Fruit fly (Drosophila melanogaster) whole organism, embryonic: ENCODE measurements around the gene cv-c.

Experiments used
- Antp ChIP-seq: fragments of 200-800 bp; sonication (Bioruptor generic); optimal IDR thresholded peaks from 3 replicates; lab custom pipeline; 2016; ENCODE audit warnings: missing biosample characterization, missing genetic modification characterization
- Awh ChIP-seq: fragments of 200-800 bp; sonication (Bioruptor generic); IDR thresholded peaks from 2 replicates; pipeline ENCODE4, ENCODE4 v1.3.6; 2022; ENCODE audit warnings: missing biosample characterization, missing genetic modification characterization
- Blimp-1 ChIP-seq: fragments of 200-800 bp; sonication (Bioruptor generic); optimal IDR thresholded peaks from 3 replicates; lab custom pipeline; 2018; ENCODE audit warnings: missing biosample characterization, missing genetic modification characterization, mild to moderate bottlenecking, moderate library complexity, missing genetic modification reagents
- Bteb2 ChIP-seq: fragments of 200-800 bp; sonication (Bioruptor generic); optimal IDR thresholded peaks from 2 replicates; lab custom pipeline; 2016; ENCODE audit warnings: missing biosample characterization, missing genetic modification characterization
- CG10209 ChIP-seq: fragments of 200-800 bp; sonication (Bioruptor generic); optimal IDR thresholded peaks from 3 replicates; lab custom pipeline; 2017; ENCODE audit warnings: missing biosample characterization, mild to moderate bottlenecking, missing genetic modification characterization, missing genetic modification reagents
- CG10462 ChIP-seq: fragments of 200-800 bp; sonication (Bioruptor generic); optimal IDR thresholded peaks from 2 replicates; lab custom pipeline; 2016; ENCODE audit warnings: missing biosample characterization, missing genetic modification characterization
- CG12104 ChIP-seq: fragments of 200-800 bp; sonication (Bioruptor generic); optimal IDR thresholded peaks from 3 replicates; lab custom pipeline; 2016; ENCODE audit warnings: missing biosample characterization, missing genetic modification characterization
- CG12391 ChIP-seq: fragments of 200-800 bp; sonication (Bioruptor generic); optimal IDR thresholded peaks from 3 replicates; lab custom pipeline; 2018; ENCODE audit warnings: missing biosample characterization, mild to moderate bottlenecking, missing genetic modification characterization, moderate library complexity
- CG15269 ChIP-seq: fragments of 200-800 bp; sonication (Bioruptor generic); optimal IDR thresholded peaks from 2 replicates; lab custom pipeline; 2018; ENCODE audit warnings: missing biosample characterization, mild to moderate bottlenecking, missing genetic modification characterization, moderate library complexity
- CG1792 ChIP-seq: fragments of 200-800 bp; sonication (Bioruptor generic); optimal IDR thresholded peaks from 2 replicates; lab custom pipeline; 2016; ENCODE audit warnings: missing biosample characterization, missing genetic modification characterization
- CG18011 ChIP-seq: fragments of 200-800 bp; sonication (Bioruptor generic); optimal IDR thresholded peaks from 2 replicates; lab custom pipeline; 2017; ENCODE audit warnings: missing biosample characterization, missing genetic modification characterization, mild to moderate bottlenecking, moderate library complexity, missing genotype
- CG2202 ChIP-seq: fragments of 200-800 bp; sonication (Bioruptor generic); optimal IDR thresholded peaks from 2 replicates; lab custom pipeline; 2018; ENCODE audit warnings: missing biosample characterization, mild to moderate bottlenecking, missing genetic modification characterization
- CG31224 ChIP-seq: fragments of 200-800 bp; sonication (Bioruptor generic); IDR thresholded peaks from 2 replicates; pipeline ENCODE4 v1.3.6; 2022; ENCODE audit warnings: missing biosample characterization, missing genetic modification characterization
- CG32532 ChIP-seq: fragments of 200-800 bp; sonication (Bioruptor generic); IDR thresholded peaks from 2 replicates; pipeline ENCODE4 v1.3.6; 2022; ENCODE audit warnings: missing biosample characterization, missing genetic modification characterization
- CG3281 ChIP-seq: fragments of 200-800 bp; sonication (Bioruptor generic); optimal IDR thresholded peaks from 3 replicates; lab custom pipeline; 2017; ENCODE audit warnings: missing biosample characterization, mild to moderate bottlenecking, missing genetic modification characterization
- CG3407 ChIP-seq: fragments of 200-800 bp; sonication (Bioruptor generic); optimal IDR thresholded peaks from 2 replicates; lab custom pipeline; 2018; ENCODE audit warnings: missing biosample characterization, mild to moderate bottlenecking, missing genetic modification characterization
- CG4360 ChIP-seq: fragments of 200-800 bp; sonication (Bioruptor generic); IDR thresholded peaks from 2 replicates; pipeline ENCODE4 v1.3.6; 2022; ENCODE audit warnings: missing biosample characterization, missing genetic modification characterization
- CG6272 ChIP-seq: fragments of 200-800 bp; sonication (Bioruptor generic); IDR thresholded peaks from 2 replicates; pipeline ENCODE4 v1.3.6; 2022; ENCODE audit warnings: missing biosample characterization, missing genetic modification characterization
- CG6654 ChIP-seq: fragments of 200-800 bp; sonication (Bioruptor generic); optimal IDR thresholded peaks from 2 replicates; lab custom pipeline; 2017; ENCODE audit warnings: missing biosample characterization, mild to moderate bottlenecking, missing genetic modification characterization
- CG7271 ChIP-seq: fragments of 200-800 bp; sonication (Bioruptor generic); optimal IDR thresholded peaks from 2 replicates; lab custom pipeline; 2018; ENCODE audit warnings: missing biosample characterization, mild to moderate bottlenecking, missing genetic modification characterization, moderate library complexity
- CG8478 ChIP-seq: fragments of >200 bp; optimal IDR thresholded peaks from 2 replicates; lab custom pipeline; 2018
- CG9932 ChIP-seq: fragments of 200-800 bp; sonication (Bioruptor generic); IDR thresholded peaks from 2 replicates; pipeline ENCODE4 v1.3.6; 2022; ENCODE audit warnings: missing biosample characterization, missing genetic modification characterization
- Dip2 ChIP-seq: fragments of 200-800 bp; sonication (Bioruptor generic); IDR thresholded peaks from 2 replicates; pipeline ENCODE4 v1.3.6; 2022; ENCODE audit warnings: missing biosample characterization, missing genetic modification characterization
- Drgx ChIP-seq: fragments of 200-800 bp; sonication (Bioruptor generic); IDR thresholded peaks from 2 replicates; pipeline ENCODE4 v1.3.6; 2022; ENCODE audit warnings: missing biosample characterization, missing genetic modification characterization
- Fer3 ChIP-seq: fragments of 200-800 bp; sonication (Bioruptor generic); optimal IDR thresholded peaks from 2 replicates; lab custom pipeline; 2018; ENCODE audit warnings: missing biosample characterization, mild to moderate bottlenecking, missing genetic modification characterization, moderate library complexity
- HLH4C ChIP-seq: fragments of 200-800 bp; sonication (Bioruptor generic); IDR thresholded peaks from 3 replicates; pipeline ENCODE4 v1.3.6; 2022; ENCODE audit warnings: missing biosample characterization, missing genetic modification characterization; ENCODE audit not compliant: partially characterized antibody
- HLH54F ChIP-seq: fragments of 200-800 bp; sonication (Bioruptor generic); optimal IDR thresholded peaks from 3 replicates; lab custom pipeline; 2016; ENCODE audit warnings: missing biosample characterization, missing genetic modification characterization
- HmgZ ChIP-seq: fragments of 200-800 bp; sonication (Bioruptor generic); optimal IDR thresholded peaks from 2 replicates; lab custom pipeline; 2018; ENCODE audit warnings: missing biosample characterization, mild to moderate bottlenecking, missing genetic modification characterization
- Max ChIP-seq: fragments of 200-800 bp; sonication (Bioruptor generic); optimal IDR thresholded peaks from 2 replicates; lab custom pipeline; 2016; ENCODE audit warnings: missing biosample characterization, mild to moderate bottlenecking, missing genetic modification characterization
- Mes4 ChIP-seq: fragments of 200-800 bp; sonication (Bioruptor generic); optimal IDR thresholded peaks from 2 replicates; lab custom pipeline; 2016; ENCODE audit warnings: missing biosample characterization, missing genetic modification characterization
- NC2β ChIP-seq: fragments of 200-800 bp; sonication (Bioruptor generic); optimal IDR thresholded peaks from 2 replicates; lab custom pipeline; 2016; ENCODE audit warnings: missing biosample characterization, missing genetic modification characterization
- Optix ChIP-seq: fragments of 200-800 bp; sonication (Bioruptor generic); IDR thresholded peaks from 3 replicates; pipeline ENCODE4 v1.3.6; 2022; ENCODE audit warnings: missing biosample characterization, missing genetic modification characterization
- Ptx1 ChIP-seq: fragments of 200-800 bp; sonication (Bioruptor generic); IDR thresholded peaks from 2 replicates; pipeline ENCODE4 v1.3.6; 2022; ENCODE audit warnings: missing biosample characterization, missing genetic modification characterization
- cato ChIP-seq: fragments of 200-800 bp; sonication (Bioruptor generic); optimal IDR thresholded peaks from 2 replicates; lab custom pipeline; 2016; ENCODE audit warnings: missing biosample characterization, missing genetic modification characterization, borderline replicate concordance
- danr ChIP-seq: fragments of 200-800 bp; sonication (Bioruptor generic); IDR thresholded peaks from 2 replicates; pipeline ENCODE4 v1.3.6; 2022; ENCODE audit warnings: missing biosample characterization, missing genetic modification characterization
- dati ChIP-seq: fragments of 200-800 bp; sonication (Bioruptor generic); IDR thresholded peaks from 2 replicates; pipeline ENCODE4 v1.3.6; 2022; ENCODE audit warnings: missing biosample characterization, missing genetic modification characterization
- fd3F ChIP-seq: fragments of 200-800 bp; sonication (Bioruptor generic); optimal IDR thresholded peaks from 2 replicates; lab custom pipeline; 2018; ENCODE audit warnings: missing biosample characterization, mild to moderate bottlenecking, missing genetic modification characterization, moderate library complexity
- fd64A ChIP-seq: fragments of 200-800 bp; sonication (Bioruptor generic); optimal IDR thresholded peaks from 3 replicates; lab custom pipeline; 2018; ENCODE audit warnings: missing biosample characterization, mild to moderate bottlenecking, missing genetic modification characterization
- fd96Cb ChIP-seq: fragments of 200-800 bp; sonication (Bioruptor generic); optimal IDR thresholded peaks from 2 replicates; lab custom pipeline; 2018; ENCODE audit warnings: missing biosample characterization, mild to moderate bottlenecking, missing genetic modification characterization, moderate library complexity
- mirr ChIP-seq: fragments of 200-800 bp; sonication (Bioruptor generic); optimal IDR thresholded peaks from 3 replicates; lab custom pipeline; 2018; ENCODE audit warnings: missing biosample characterization, mild to moderate bottlenecking, missing genetic modification characterization
- nom ChIP-seq: fragments of 200-800 bp; sonication (Bioruptor generic); optimal IDR thresholded peaks from 2 replicates; lab custom pipeline; 2017; ENCODE audit warnings: missing biosample characterization, missing genetic modification characterization, mild to moderate bottlenecking, moderate library complexity, missing genetic modification reagents
- phol ChIP-seq: fragments of 200-800 bp; sonication (Bioruptor generic); optimal IDR thresholded peaks from 3 replicates; lab custom pipeline; 2018; ENCODE audit warnings: missing biosample characterization, mild to moderate bottlenecking, missing genetic modification characterization, moderate library complexity
- pros ChIP-seq: fragments of 200-800 bp; sonication (Bioruptor generic); optimal IDR thresholded peaks from 3 replicates; lab custom pipeline; 2019; ENCODE audit warnings: missing biosample characterization, mild to moderate bottlenecking, missing genetic modification characterization, moderate library complexity
- sima ChIP-seq: fragments of 200-800 bp; sonication (Bioruptor generic); optimal IDR thresholded peaks from 2 replicates; lab custom pipeline; 2016; ENCODE audit warnings: missing biosample characterization, missing genetic modification characterization
- sisA ChIP-seq: fragments of 200-800 bp; sonication (Bioruptor generic); IDR thresholded peaks from 2 replicates; pipeline ENCODE4 v1.3.6; 2022; ENCODE audit warnings: missing biosample characterization, missing genetic modification characterization
- sob ChIP-seq: fragments of 200-800 bp; sonication (Bioruptor generic); IDR thresholded peaks from 2 replicates; pipeline ENCODE4 v1.3.6; 2022; ENCODE audit warnings: missing biosample characterization, missing genetic modification characterization
- sr ChIP-seq: fragments of 200-800 bp; sonication (Bioruptor generic); IDR thresholded peaks from 3 replicates; pipeline ENCODE4 v1.3.6; 2022; ENCODE audit warnings: missing biosample characterization, missing genetic modification characterization
- toy ChIP-seq: fragments of 200-800 bp; sonication (Bioruptor generic); IDR thresholded peaks from 2 replicates; pipeline ENCODE4 v1.3.6; 2022; ENCODE audit warnings: missing biosample characterization, missing genetic modification characterization
- trem ChIP-seq: fragments of 200-800 bp; optimal IDR thresholded peaks from 3 replicates; lab custom pipeline; 2019; ENCODE audit warnings: missing biosample characterization, mild to moderate bottlenecking, missing genetic modification characterization, moderate library complexity
- ttk ChIP-seq: fragments of 200-800 bp; sonication (Bioruptor generic); IDR thresholded peaks from 2 replicates; pipeline ENCODE4 v2.1.2; 2022; ENCODE audit warnings: missing biosample characterization, missing genetic modification characterization
- zfh1 ChIP-seq: fragments of 200-800 bp; sonication (Bioruptor generic); IDR thresholded peaks from 3 replicates; pipeline ENCODE4 v1.3.6; 2022; ENCODE audit warnings: missing biosample characterization, missing genetic modification characterization

The cv-c gene

DNA sequence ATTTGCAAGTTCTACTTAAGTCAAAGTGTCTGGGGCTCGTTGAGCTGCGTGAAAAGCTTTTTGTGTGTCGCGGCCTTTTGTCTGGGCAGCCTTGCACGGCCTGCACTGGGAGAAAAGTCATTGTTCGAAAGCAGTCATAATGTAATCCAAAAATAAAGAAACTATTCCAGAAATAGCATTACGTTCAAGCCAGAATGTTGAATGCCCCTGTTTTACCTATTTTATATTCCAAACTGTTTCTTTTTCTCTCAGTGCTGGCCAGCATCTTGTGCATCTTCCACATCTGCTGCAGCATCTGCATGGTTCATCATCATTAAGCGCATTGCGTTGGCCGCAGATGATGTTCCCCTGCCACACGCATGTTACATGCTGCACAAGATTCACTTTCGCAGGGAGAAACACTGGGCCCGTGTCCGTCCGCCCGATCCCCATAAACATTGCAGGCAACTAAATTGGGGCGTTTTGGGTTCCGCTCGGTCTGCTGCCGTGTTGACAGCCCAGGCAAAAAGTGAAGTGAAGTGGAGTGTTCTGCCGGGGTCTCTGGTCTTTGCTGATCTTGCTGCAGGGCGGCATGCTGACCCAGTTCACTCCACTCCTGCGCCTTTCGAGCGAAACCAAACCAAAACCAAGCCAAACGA lies 68.0 kb downstream of the cv-c start (continued):
- TF ChIP-seq CG18011 (GFP tag; lab: Kevin White, UChicago): no peak
- no peak for TF ChIP-seq CG4360 (GFP tag; lab: Robert Waterston, UW)
- TF ChIP-seq cato: peak; percentile 35
- TF ChIP-seq CG32532 (GFP tag; lab: Robert Waterston, UW): no peak
- peak; percentile 42 for TF ChIP-seq Mes4 (GFP tag; lab: Kevin White, UChicago)
- peak; percentile 17 for TF ChIP-seq CG6654 (GFP tag; lab: Kevin White, UChicago)
- peak; percentile 80 for TF ChIP-seq Blimp-1
- peak; percentile 74; the same call in 2 of the 3 replicates for TF ChIP-seq zfh1
- peak; percentile 41 for TF ChIP-seq trem (tag; lab: Kevin White, UChicago)
- no peak for TF ChIP-seq fd3F (GFP tag; lab: Kevin White, UChicago)
- TF ChIP-seq HLH54F (GFP tag; lab: Kevin White, UChicago): no peak
- 0 out of 2 replicates have a peak, but pooled peaks have one; percentile 27 for TF ChIP-seq dati (GFP tag; lab: Robert Waterston, UW)
- peak; percentile 31 for TF ChIP-seq CG10462 (GFP tag; lab: Kevin White, UChicago)
- no peak for TF ChIP-seq danr (GFP tag; lab: Robert Waterston, UW)
- no peak for TF ChIP-seq CG6272
- peak; percentile 18 for TF ChIP-seq CG15269 (tag; lab: Kevin White, UChicago)
- no peak for TF ChIP-seq Bteb2 (GFP tag; lab: Kevin White, UChicago)
- peak; percentile 31 for TF ChIP-seq CG3407 (GFP tag; lab: Kevin White, UChicago)
- no peak for TF ChIP-seq mirr (GFP tag; lab: Kevin White, UChicago)
- peak; percentile 66; the same call in 2 of the 3 replicates for TF ChIP-seq Optix (GFP tag; lab: Robert Waterston, UW)
- TF ChIP-seq CG7271 (tag; lab: Kevin White, UChicago): no peak
- peak; percentile 66 for TF ChIP-seq phol (tag; lab: Kevin White, UChicago)
- TF ChIP-seq HLH4C (GFP tag; lab: Robert Waterston, UW): no peak
- TF ChIP-seq Antp (GFP tag; lab: Kevin White, UChicago): peak; percentile 34
- TF ChIP-seq Drgx: peak; percentile 68
- TF ChIP-seq sisA (GFP tag; lab: Robert Waterston, UW): peak; percentile 83
- no peak for TF ChIP-seq CG31224 (GFP tag; lab: Robert Waterston, UW)
- peak; percentile 26 for TF ChIP-seq fd64A (GFP tag; lab: Kevin White, UChicago)
- TF ChIP-seq nom (GFP tag; lab: Kevin White, UChicago): peak; percentile 88
- no peak for TF ChIP-seq CG8478 (lab: Kevin White, UChicago)
- TF ChIP-seq CG12391 (tag; lab: Kevin White, UChicago): peak; percentile 40
- TF ChIP-seq CG9932 (GFP tag; lab: Robert Waterston, UW): no peak
- no peak for TF ChIP-seq CG2202 (tag; lab: Kevin White, UChicago)
- TF ChIP-seq Awh: peak; percentile 74; the same call in 1 of the 2 replicates
- peak; percentile 6 for TF ChIP-seq Fer3
- no peak for TF ChIP-seq toy (GFP tag; lab: Robert Waterston, UW)
- peak; percentile 24 for TF ChIP-seq Max (GFP tag; lab: Kevin White, UChicago)
- 0 out of 3 replicates have a peak, but pooled peaks have one; percentile 19 for TF ChIP-seq sr (GFP tag; lab: Robert Waterston, UW)
- peak; percentile 43; the same call in 1 of the 2 replicates for TF ChIP-seq sob (GFP tag; lab: Robert Waterston, UW)
- peak; percentile 73 for TF ChIP-seq ttk (GFP tag; lab: Robert Waterston, UW)
- no peak for TF ChIP-seq pros
- TF ChIP-seq CG12104 (GFP tag; lab: Kevin White, UChicago): peak; percentile 19
- peak; percentile 58 for TF ChIP-seq CG1792 (GFP tag; lab: Kevin White, UChicago)
- TF ChIP-seq Dip2: no peak
- peak; percentile 74 for TF ChIP-seq Ptx1
- no peak for TF ChIP-seq CG3281 (GFP tag; lab: Kevin White, UChicago)
- TF ChIP-seq HmgZ: no peak
- TF ChIP-seq sima: no peak
- TF ChIP-seq CG10209 (GFP tag; lab: Kevin White, UChicago): peak; percentile 21
- peak; percentile 46 for TF ChIP-seq NC2β (GFP tag; lab: Kevin White, UChicago)
- peak; percentile 74 for TF ChIP-seq fd96Cb (tag; lab: Kevin White, UChicago)
